Worm (Caenorhabditis elegans) whole organism, young adult: ENCODE measurements around the gene tag-89.

Experiments used
- B0035.1 ChIP-seq: sonication (generic microtip); optimal IDR thresholded peaks from 2 replicates; lab custom pipeline; 2016; ENCODE audit warnings: missing genetic modification characterization, mild to moderate bottlenecking, missing compliant biosample characterization, missing genotype, missing genetic modification reagents
- B0261.1 ChIP-seq: sonication (generic microtip); optimal IDR thresholded peaks from 2 replicates; lab custom pipeline; 2016; ENCODE audit warnings: mild to moderate bottlenecking, missing genetic modification characterization, moderate library complexity, missing compliant biosample characterization
- B0336.3 ChIP-seq: fragments of 200-800 bp; sonication (Bioruptor generic); IDR thresholded peaks from 2 replicates; pipeline ENCODE4 v1.3.6; 2022; ENCODE audit warnings: missing genetic modification characterization, missing compliant biosample characterization
- C06A6.2 ChIP-seq: fragments of 200-800 bp; sonication (Bioruptor generic); conservative IDR thresholded peaks from 2 replicates; pipeline ENCODE4 v1.3.6; 2022; ENCODE audit warnings: missing genetic modification characterization, missing compliant biosample characterization
- F39B2.1 ChIP-seq: fragments of 200-800 bp; sonication (Bioruptor generic); IDR thresholded peaks from 2 replicates; pipeline ENCODE4 v1.3.6; 2022; ENCODE audit warnings: missing genetic modification reagents, missing genetic modification characterization, missing compliant biosample characterization
- F55B11.4 ChIP-seq: sonication (generic microtip); optimal IDR thresholded peaks from 2 replicates; lab custom pipeline; 2016; ENCODE audit warnings: missing compliant biosample characterization, missing genetic modification characterization, borderline replicate concordance; ENCODE audit not compliant: insufficient read depth
- F57A8.1 ChIP-seq: fragments of 200-800 bp; sonication (Bioruptor generic); optimal IDR thresholded peaks from 2 replicates; lab custom pipeline; 2018; ENCODE audit warnings: mild to moderate bottlenecking, missing genetic modification characterization, moderate library complexity, missing compliant biosample characterization
- K12H6.12 ChIP-seq: fragments of 200-800 bp; sonication (Bioruptor generic); optimal IDR thresholded peaks from 2 replicates; lab custom pipeline; 2018; ENCODE audit warnings: mild to moderate bottlenecking, missing genetic modification characterization, missing compliant biosample characterization
- Y95B8A.8 ChIP-seq: fragments of 200-800 bp; sonication (Bioruptor generic); IDR thresholded peaks from 2 replicates; pipeline ENCODE4 v1.3.6; 2022; ENCODE audit warnings: missing genetic modification reagents, missing genetic modification characterization, missing compliant biosample characterization
- ZK185.1 ChIP-seq: sonication (generic microtip); optimal IDR thresholded peaks from 2 replicates; lab custom pipeline; 2016; ENCODE audit warnings: mild to moderate bottlenecking, missing genetic modification characterization, missing compliant biosample characterization; ENCODE audit not compliant: poor library complexity, severe bottlenecking
- aptf-2 ChIP-seq: fragments of 200-800 bp; sonication (Bioruptor generic); conservative IDR thresholded peaks from 2 replicates; pipeline ENCODE4 v1.3.6; 2022; ENCODE audit warnings: missing genetic modification reagents, missing genetic modification characterization, missing compliant biosample characterization
- aptf-3 ChIP-seq: fragments of 200-800 bp; sonication (Bioruptor generic); IDR thresholded peaks from 2 replicates; pipeline ENCODE4 v1.3.6; 2022; ENCODE audit warnings: missing genetic modification characterization, missing compliant biosample characterization
- attf-5 ChIP-seq: fragments of 200-800 bp; sonication (Bioruptor generic); optimal IDR thresholded peaks from 2 replicates; lab custom pipeline; 2018; ENCODE audit warnings: mild to moderate bottlenecking, missing genetic modification characterization, missing compliant biosample characterization
- ceh-100 ChIP-seq: fragments of 200-800 bp; sonication (Bioruptor generic); IDR thresholded peaks from 2 replicates; pipeline ENCODE4 v1.3.6; 2022; ENCODE audit warnings: missing genetic modification reagents, missing genetic modification characterization, missing compliant biosample characterization
- ceh-58 ChIP-seq: fragments of 200-800 bp; sonication (Bioruptor generic); IDR thresholded peaks from 2 replicates; pipeline ENCODE4 v1.3.6; 2022; ENCODE audit warnings: missing genetic modification characterization, missing compliant biosample characterization
- ceh-79 ChIP-seq: sonication (generic microtip); optimal IDR thresholded peaks from 2 replicates; lab custom pipeline; 2017; ENCODE audit warnings: mild to moderate bottlenecking, missing genetic modification characterization, missing compliant biosample characterization
- dox-1 ChIP-seq: fragments of 200-800 bp; sonication (Bioruptor generic); IDR thresholded peaks from 2 replicates; pipeline ENCODE4 v1.3.6; 2022; ENCODE audit warnings: missing genetic modification reagents, missing genetic modification characterization, missing compliant biosample characterization
- dpff-1 ChIP-seq: sonication (generic microtip); optimal IDR thresholded peaks from 2 replicates; lab custom pipeline; 2017; ENCODE audit warnings: mild to moderate bottlenecking, missing genetic modification characterization, missing compliant biosample characterization
- dpl-1 ChIP-seq: fragments of 150-350 bp; optimal IDR thresholded peaks from 2 replicates; lab custom pipeline; 2014; ENCODE audit warnings: missing biosample characterization, missing genetic modification reagents, missing genetic modification characterization
- efl-1 ChIP-seq: fragments of 150-350 bp; optimal IDR thresholded peaks from 2 replicates; lab custom pipeline; 2014; ENCODE audit warnings: missing biosample characterization, missing genetic modification reagents, missing genetic modification characterization
- egrh-3 ChIP-seq: fragments of 200-800 bp; sonication (Bioruptor generic); IDR thresholded peaks from 2 replicates; pipeline ENCODE4 v1.3.6; 2022; ENCODE audit warnings: missing genetic modification reagents, missing genetic modification characterization, missing compliant biosample characterization
- fkh-3 ChIP-seq: sonication (generic microtip); optimal IDR thresholded peaks from 2 replicates; lab custom pipeline; 2016; ENCODE audit warnings: mild to moderate bottlenecking, missing genetic modification characterization, missing compliant biosample characterization
- gei-17 ChIP-seq: fragments of 200-800 bp; sonication (Bioruptor generic); optimal IDR thresholded peaks from 2 replicates; lab custom pipeline; 2018; ENCODE audit warnings: mild to moderate bottlenecking, missing genetic modification characterization, missing compliant biosample characterization
- hlh-12 ChIP-seq: sonication (generic microtip); optimal IDR thresholded peaks from 2 replicates; lab custom pipeline; 2016; ENCODE audit warnings: missing genetic modification characterization, missing compliant biosample characterization
- hlh-26 ChIP-seq: fragments of 200-800 bp; sonication (Bioruptor generic); conservative IDR thresholded peaks from 2 replicates; pipeline ENCODE4 v1.3.6; 2022; ENCODE audit warnings: missing genetic modification reagents, missing genetic modification characterization, missing compliant biosample characterization
- hmg-1.2 ChIP-seq: fragments of 200-800 bp; sonication (Bioruptor generic); IDR thresholded peaks from 2 replicates; pipeline ENCODE4 v1.3.6; 2022; ENCODE audit warnings: missing genetic modification reagents, missing genetic modification characterization, missing compliant biosample characterization
- hsf-1 ChIP-seq: fragments of 200-800 bp; sonication (Bioruptor generic); IDR thresholded peaks from 2 replicates; pipeline ENCODE4 v1.3.6; 2022; ENCODE audit warnings: missing genetic modification reagents, missing genetic modification characterization, missing compliant biosample characterization
- let-526 ChIP-seq: fragments of 200-800 bp; sonication (Bioruptor generic); IDR thresholded peaks from 2 replicates; pipeline ENCODE4 v1.3.6; 2022; ENCODE audit warnings: missing genetic modification reagents, missing genetic modification characterization, missing compliant biosample characterization
- madf-10 ChIP-seq: sonication (generic microtip); optimal IDR thresholded peaks from 2 replicates; lab custom pipeline; 2016; ENCODE audit warnings: mild to moderate bottlenecking, missing genetic modification characterization, missing compliant biosample characterization
- madf-3 ChIP-seq: fragments of 200-800 bp; sonication (Bioruptor generic); IDR thresholded peaks from 2 replicates; pipeline ENCODE4 v1.3.6; 2022; ENCODE audit warnings: missing genetic modification reagents, missing genetic modification characterization, missing compliant biosample characterization
- madf-6 ChIP-seq: fragments of 200-800 bp; sonication (Bioruptor generic); IDR thresholded peaks from 2 replicates; pipeline ENCODE4 v1.3.6; 2022; ENCODE audit warnings: missing genetic modification reagents, missing genetic modification characterization, missing compliant biosample characterization
- nfya-1 ChIP-seq: sonication (generic microtip); optimal IDR thresholded peaks from 2 replicates; lab custom pipeline; 2017; ENCODE audit warnings: antibody characterized with exemption, missing compliant biosample characterization, missing genetic modification characterization, borderline replicate concordance; ENCODE audit not compliant: insufficient read depth
- nfyb-1 ChIP-seq: fragments of 200-800 bp; sonication (Bioruptor generic); IDR thresholded peaks from 2 replicates; pipeline ENCODE4 v1.3.6; 2022; ENCODE audit warnings: missing genetic modification reagents, missing genetic modification characterization, missing compliant biosample characterization
- nhr-27 ChIP-seq: fragments of 200-800 bp; sonication (Bioruptor generic); optimal IDR thresholded peaks from 2 replicates; lab custom pipeline; 2018; ENCODE audit warnings: mild to moderate bottlenecking, missing genetic modification characterization, moderate library complexity, missing compliant biosample characterization
- nhr-80 ChIP-seq: sonication (generic microtip); optimal IDR thresholded peaks from 2 replicates; lab custom pipeline; 2016; ENCODE audit warnings: missing genetic modification characterization, missing compliant biosample characterization
- rcor-1 ChIP-seq: fragments of 200-800 bp; sonication (Bioruptor generic); IDR thresholded peaks from 2 replicates; pipeline ENCODE4 v1.3.6; 2022; ENCODE audit warnings: missing genetic modification reagents, missing genetic modification characterization, missing compliant biosample characterization
- snpc-1.1 ChIP-seq: sonication (generic microtip); optimal IDR thresholded peaks from 2 replicates; lab custom pipeline; 2017; ENCODE audit warnings: missing genetic modification characterization, mild to moderate bottlenecking, missing compliant biosample characterization, antibody characterized with exemption, moderate library complexity, missing genotype, missing genetic modification reagents; ENCODE audit not compliant: insufficient read depth
- snpc-1.3 ChIP-seq: sonication (generic microtip); optimal IDR thresholded peaks from 2 replicates; lab custom pipeline; 2017; ENCODE audit warnings: missing genetic modification characterization, mild to moderate bottlenecking, missing compliant biosample characterization, antibody characterized with exemption, moderate library complexity, missing genotype, missing genetic modification reagents; ENCODE audit not compliant: insufficient read depth
- snpc-3.4 ChIP-seq: sonication (generic microtip); optimal IDR thresholded peaks from 2 replicates; lab custom pipeline; 2017; ENCODE audit warnings: missing genetic modification characterization, mild to moderate bottlenecking, missing compliant biosample characterization, antibody characterized with exemption, moderate library complexity, missing genotype, missing genetic modification reagents
- snpc-4 ChIP-seq, 5 experiments: fragments of 150-350 bp in 1 of 5; sonication (generic microtip) in 4 of 5; optimal IDR thresholded peaks; 2 replicates each; lab custom pipeline; 2014 to 2018; ENCODE audit warnings: missing genetic modification characterization in 5 of 5, missing biosample characterization in 3 of 5, antibody characterized with exemption in 2 of 5, mild to moderate bottlenecking in 2 of 5, missing compliant biosample characterization in 2 of 5, missing genotype in 2 of 5, moderate library complexity in 2 of 5, missing genetic modification reagents in 1 of 5
- sptf-2 ChIP-seq: fragments of 200-800 bp; sonication (Bioruptor generic); optimal IDR thresholded peaks from 2 replicates; lab custom pipeline; 2018; ENCODE audit warnings: mild to moderate bottlenecking, missing genetic modification characterization, missing compliant biosample characterization
- tbp1 ChIP-seq: fragments of 200-800 bp; sonication (Bioruptor generic); optimal IDR thresholded peaks from 2 replicates; lab custom pipeline; 2018; ENCODE audit warnings: mild to moderate bottlenecking, missing genetic modification characterization, missing compliant biosample characterization
- tlf-1 ChIP-seq: fragments of 200-800 bp; sonication (Bioruptor generic); optimal IDR thresholded peaks from 2 replicates; lab custom pipeline; 2018; ENCODE audit warnings: mild to moderate bottlenecking, missing genetic modification characterization, missing compliant biosample characterization
- unc-130 ChIP-seq: sonication (generic microtip); optimal IDR thresholded peaks from 2 replicates; lab custom pipeline; 2016; ENCODE audit warnings: missing genetic modification reagents, missing genetic modification characterization, missing compliant biosample characterization
- xnd-1 ChIP-seq: sonication (generic microtip); optimal IDR thresholded peaks from 2 replicates; lab custom pipeline; 2016; ENCODE audit warnings: missing genotype, missing genetic modification reagents, missing genetic modification characterization, missing compliant biosample characterization
- ztf-18 ChIP-seq: sonication (generic microtip); optimal IDR thresholded peaks from 2 replicates; lab custom pipeline; 2016; ENCODE audit warnings: missing genotype, mild to moderate bottlenecking, missing genetic modification characterization, missing compliant biosample characterization
- ztf-3 ChIP-seq: fragments of 200-800 bp; sonication (Bioruptor generic); optimal IDR thresholded peaks from 2 replicates; lab custom pipeline; 2018; ENCODE audit warnings: mild to moderate bottlenecking, missing genetic modification characterization, missing compliant biosample characterization
- ztf-6 ChIP-seq: fragments of 200-800 bp; sonication (Bioruptor generic); IDR thresholded peaks from 2 replicates; pipeline ENCODE4 v1.3.6; 2022; ENCODE audit warnings: missing genetic modification reagents, missing genetic modification characterization, missing compliant biosample characterization

Gene tag-89

ce11 chrIV:11377439-11377838 lies 16.9 kb upstream of the tag-89 start:
- TF ChIP-seq C06A6.2 (GFP tag; lab: Robert Waterston, UW) (no peak), aptf-2 (GFP tag; lab: Robert Waterston, UW) (no peak), rcor-1 (GFP tag; lab: Robert Waterston, UW) (peak; percentile 56), dpff-1 (tag; lab: Kevin White, UChicago) (no peak), unc-130 (GFP tag; lab: Kevin White, UChicago) (peak; percentile 80), madf-10 (tag; lab: Kevin White, UChicago) (no peak), F39B2.1 (GFP tag; lab: Robert Waterston, UW) (0 out of 2 replicates have a peak, but pooled peaks have one; percentile 35), F57A8.1 (GFP tag; lab: Kevin White, UChicago) (no peak), let-526 (GFP tag; lab: Robert Waterston, UW) (no peak), hsf-1 (GFP tag; lab: Robert Waterston, UW) (peak; percentile 81), ceh-79 (no peak), dox-1 (GFP tag; lab: Robert Waterston, UW) (no peak; the same call in 1 of the 2 replicates), madf-6 (GFP tag; lab: Robert Waterston, UW) (peak; percentile 86), ZK185.1 (tag; lab: Kevin White, UChicago) (no peak), sptf-2 (GFP tag; lab: Kevin White, UChicago) (no peak), Y95B8A.8 (peak; percentile 88), efl-1 (GFP tag; lab: Kevin White, UChicago) (peak; percentile 30), fkh-3 (tag; lab: Kevin White, UChicago) (no peak), xnd-1 (tag; lab: Kevin White, UChicago) (peak; percentile 47), hlh-26 (no peak), snpc-1.3 (peak; percentile 69), F55B11.4 (tag; lab: Kevin White, UChicago) (no peak), snpc-4 (GFP tag; optimal IDR thresholded peaks at IDR 0.05; lab: Kevin White, UChicago) (no peak), snpc-4 (tag; optimal IDR thresholded peaks at IDR 0.05; lab: Kevin White, UChicago) (peak in 2 of 4 experiments; percentile 14 to 24), hmg-1.2 (GFP tag; lab: Robert Waterston, UW) (peak; percentile 47), aptf-3 (GFP tag; lab: Robert Waterston, UW) (no peak), madf-3 (peak; percentile 82), snpc-3.4 (tag; lab: Kevin White, UChicago) (peak; percentile 60), nfya-1 (no peak), dpl-1 (GFP tag; lab: Kevin White, UChicago) (peak; percentile 14), tbp1 (GFP tag; lab: Kevin White, UChicago) (peak; percentile 57), ceh-100 (0 out of 2 replicates have a peak, but pooled peaks have one; percentile 9), ztf-6 (GFP tag; lab: Robert Waterston, UW) (no peak), K12H6.12 (tag; lab: Kevin White, UChicago) (no peak), hlh-12 (tag; lab: Kevin White, UChicago) (no peak), nhr-27 (tag; lab: Kevin White, UChicago) (peak; percentile 11), ceh-58 (peak; percentile 75; the same call in 1 of the 2 replicates), nhr-80 (tag; lab: Kevin White, UChicago) (no peak), B0336.3 (GFP tag; lab: Robert Waterston, UW) (peak; percentile 84), B0035.1 (tag; lab: Kevin White, UChicago) (no peak), ztf-3 (no peak), ztf-18 (tag; lab: Kevin White, UChicago) (peak; percentile 20), B0261.1 (tag; lab: Kevin White, UChicago) (no peak), egrh-3 (no peak), attf-5 (GFP tag; lab: Kevin White, UChicago) (no peak), tlf-1 (peak; percentile 78), nfyb-1 (GFP tag; lab: Robert Waterston, UW) (no peak), snpc-1.1 (no peak), gei-17 (GFP tag; lab: Kevin White, UChicago) (no peak)
